Comparison of ENCODE assay signal across 5 fruit fly cellular contexts in genomic region chr3L:14543971-14544655, dm6.
A peak's percentile ranks its signal among the peaks of the same experiment; 100 is the strongest.
TF ChIP-seq lines count a peak whose summit lies in the region.

No protein-coding gene starts in this region.

- TF ChIP-seq CTCF in whole organism, embryonic (GFP tag; optimal IDR thresholded peaks at IDR 0.05; lab: Kevin White, UChicago): no peak

TF ChIP-seq in whole organism, adult, 20 proteins besides CTCF, POLR2A, EP300 and RAD21 (continues in another document):
- TF ChIP-seq ovo (GFP tag; optimal IDR thresholded peaks at IDR 0.05; lab: Kevin White, UChicago) (peak; percentile 44), CG7045 (GFP tag; optimal IDR thresholded peaks at IDR 0.05; lab: Kevin White, UChicago) (peak; percentile 40), CG7101 (tag; optimal IDR thresholded peaks at IDR 0.05; lab: Kevin White, UChicago) (peak; percentile 69), CG1620 (GFP tag; optimal IDR thresholded peaks at IDR 0.05; lab: Kevin White, UChicago) (no peak), CG33017 (tag; optimal IDR thresholded peaks at IDR 0.05; lab: Kevin White, UChicago) (no peak), Clk (GFP tag; optimal IDR thresholded peaks at IDR 0.05; lab: Kevin White, UChicago) (peak; percentile 41), Mnt (GFP tag; optimal IDR thresholded peaks at IDR 0.05; lab: Kevin White, UChicago) (no peak), tj (GFP tag; optimal IDR thresholded peaks at IDR 0.05; lab: Kevin White, UChicago) (peak; percentile 69), CG11617 (GFP tag; optimal IDR thresholded peaks at IDR 0.05; lab: Kevin White, UChicago) (peak; percentile 25), cic (GFP tag; optimal IDR thresholded peaks at IDR 0.05; lab: Kevin White, UChicago) (peak; percentile 58), Hr96 (GFP tag; optimal IDR thresholded peaks at IDR 0.05; lab: Kevin White, UChicago) (peak; percentile 12), cnc (optimal IDR thresholded peaks at IDR 0.05; lab: Kevin White, UChicago) (no peak), bab1 (GFP tag; optimal IDR thresholded peaks at IDR 0.05; lab: Kevin White, UChicago) (no peak), Crg-1 (GFP tag; optimal IDR thresholded peaks at IDR 0.05; lab: Kevin White, UChicago) (no peak), CG14711 (tag; optimal IDR thresholded peaks at IDR 0.05; lab: Kevin White, UChicago) (no peak), CG12768 (GFP tag; optimal IDR thresholded peaks at IDR 0.05; lab: Kevin White, UChicago) (peak; percentile 56), kay (GFP tag; lab: Kevin White, UChicago; ENCODE audit: borderline replicate concordance) (no peak), toe (GFP tag; optimal IDR thresholded peaks at IDR 0.05; lab: Kevin White, UChicago) (no peak), pad (GFP tag; optimal IDR thresholded peaks at IDR 0.05; lab: Kevin White, UChicago) (peak; percentile 34)

TF ChIP-seq in whole organism, embryonic, 481 proteins besides CTCF, POLR2A, EP300 and RAD21 (continues in another document):
- no peak for TF ChIP-seq ara (GFP tag; IDR thresholded peaks at IDR 0.05; lab: Robert Waterston, UW)
- TF ChIP-seq sc (optimal IDR thresholded peaks at IDR 0.05; lab: Kevin White, UChicago): no peak
- TF ChIP-seq sc (GFP tag; optimal IDR thresholded peaks at IDR 0.05; lab: Kevin White, UChicago): no peak
- TF ChIP-seq caup (GFP tag; optimal IDR thresholded peaks at IDR 0.05; lab: Kevin White, UChicago; ENCODE audit: severe bottlenecking): peak; percentile 33
- TF ChIP-seq CG8281 (tag; optimal IDR thresholded peaks at IDR 0.05; lab: Kevin White, UChicago): no peak
- TF ChIP-seq tll (GFP tag; optimal IDR thresholded peaks at IDR 0.05; lab: Kevin White, UChicago): no peak
- no peak for TF ChIP-seq CG4282 (GFP tag; optimal IDR thresholded peaks at IDR 0.05; lab: Kevin White, UChicago)
- 0 out of 2 replicates have a peak, but pooled peaks have one; percentile 50 for TF ChIP-seq Atf6 (GFP tag; IDR thresholded peaks at IDR 0.05; lab: Robert Waterston, UW)
- no peak for TF ChIP-seq CG18764 (GFP tag; optimal IDR thresholded peaks at IDR 0.05; lab: Kevin White, UChicago)
- TF ChIP-seq tx (GFP tag; optimal IDR thresholded peaks at IDR 0.05; lab: Kevin White, UChicago): no peak
- peak; percentile 50 for TF ChIP-seq CG15514 (GFP tag; optimal IDR thresholded peaks at IDR 0.05; lab: Kevin White, UChicago)
- TF ChIP-seq kay (GFP tag; optimal IDR thresholded peaks at IDR 0.05; lab: Kevin White, UChicago): no peak
- no peak for TF ChIP-seq C15 (GFP tag; IDR thresholded peaks at IDR 0.05; lab: Robert Waterston, UW)
- peak in 1 of 2 experiments; percentile 33 for TF ChIP-seq bsh (GFP tag; optimal IDR thresholded peaks at IDR 0.05; lab: Kevin White, UChicago)
- peak; percentile 51 for TF ChIP-seq CG14441 (GFP tag; IDR thresholded peaks at IDR 0.05; lab: Robert Waterston, UW)
- TF ChIP-seq Opbp (GFP tag; IDR thresholded peaks at IDR 0.05; lab: Robert Waterston, UW; ENCODE audit: partially characterized antibody): no peak
- TF ChIP-seq da (GFP tag; optimal IDR thresholded peaks at IDR 0.05; lab: Kevin White, UChicago): no peak
- no peak for TF ChIP-seq CG9817 (tag; optimal IDR thresholded peaks at IDR 0.05; lab: Kevin White, UChicago)

TF ChIP-seq in whole organism, prepupa, 60 proteins besides CTCF, POLR2A, EP300 and RAD21 (continues in another document):
- TF ChIP-seq Ets21C (GFP tag; optimal IDR thresholded peaks at IDR 0.05; lab: Kevin White, UChicago) (no peak), Met (GFP tag; optimal IDR thresholded peaks at IDR 0.05; lab: Kevin White, UChicago) (peak; percentile 1), CG8632 (GFP tag; optimal IDR thresholded peaks at IDR 0.05; lab: Kevin White, UChicago) (peak; percentile 52), CG16779 (tag; optimal IDR thresholded peaks at IDR 0.05; lab: Kevin White, UChicago) (no peak), CG7368 (GFP tag; optimal IDR thresholded peaks at IDR 0.05; lab: Kevin White, UChicago) (peak; percentile 49), CG6854 (GFP tag; optimal IDR thresholded peaks at IDR 0.05; lab: Kevin White, UChicago) (peak; percentile 47), cyc (GFP tag; optimal IDR thresholded peaks at IDR 0.05; lab: Kevin White, UChicago) (no peak), CG34406 (GFP tag; optimal IDR thresholded peaks at IDR 0.05; lab: Kevin White, UChicago) (peak; percentile 24), dsx (GFP tag; optimal IDR thresholded peaks at IDR 0.05; lab: Kevin White, UChicago; ENCODE audit: poor library complexity, severe bottlenecking) (peak; percentile 52), CG1621 (tag; optimal IDR thresholded peaks at IDR 0.05; lab: Kevin White, UChicago) (peak; percentile 86), Sox15 (GFP tag; optimal IDR thresholded peaks at IDR 0.05; lab: Kevin White, UChicago) (no peak), CG6163 (GFP tag; IDR thresholded peaks at IDR 0.05; lab: Robert Waterston, UW) (peak; percentile 64; the same call in 2 of the 3 replicates), esn (GFP tag; optimal IDR thresholded peaks at IDR 0.05; lab: Kevin White, UChicago) (peak; percentile 22), CG31627 (GFP tag; optimal IDR thresholded peaks at IDR 0.05; lab: Kevin White, UChicago) (no peak), lz (GFP tag; optimal IDR thresholded peaks at IDR 0.05; lab: Kevin White, UChicago) (no peak), Sox14 (GFP tag; optimal IDR thresholded peaks at IDR 0.05; lab: Kevin White, UChicago) (no peak), spab (GFP tag; optimal IDR thresholded peaks at IDR 0.05; lab: Kevin White, UChicago) (peak; percentile 83), Gug (GFP tag; IDR thresholded peaks at IDR 0.05; lab: Robert Waterston, UW) (no peak; the same call in 1 of the 2 replicates), OdsH (GFP tag; optimal IDR thresholded peaks at IDR 0.05; lab: Kevin White, UChicago) (peak; percentile 55)

TF ChIP-seq in whole organism, pupa, 21 proteins besides CTCF, POLR2A, EP300 and RAD21:
- peak; percentile 68 for TF ChIP-seq CG34367 (tag; optimal IDR thresholded peaks at IDR 0.05; lab: Kevin White, UChicago)
- TF ChIP-seq CG32121 (GFP tag; IDR thresholded peaks at IDR 0.05; lab: Robert Waterston, UW): peak; percentile 67
- peak; percentile 75 for TF ChIP-seq CG14655 (GFP tag; optimal IDR thresholded peaks at IDR 0.05; lab: Kevin White, UChicago)
- peak; percentile 69 for TF ChIP-seq CG8159 (tag; optimal IDR thresholded peaks at IDR 0.05; lab: Kevin White, UChicago)
- TF ChIP-seq CG12605 (GFP tag; IDR thresholded peaks at IDR 0.05; lab: Robert Waterston, UW): peak; percentile 12; the same call in 1 of the 2 replicates
- peak; percentile 31 for TF ChIP-seq CG9948 (tag; optimal IDR thresholded peaks at IDR 0.05; lab: Kevin White, UChicago)
- TF ChIP-seq Pif1B (GFP tag; optimal IDR thresholded peaks at IDR 0.05; lab: Kevin White, UChicago): peak; percentile 45
- peak; percentile 85; the same call in 2 of the 3 replicates for TF ChIP-seq CG4496 (GFP tag; IDR thresholded peaks at IDR 0.05; lab: Robert Waterston, UW)
- TF ChIP-seq CG17806 (tag; optimal IDR thresholded peaks at IDR 0.05; lab: Kevin White, UChicago): peak; percentile 59
- no peak for TF ChIP-seq fd96Ca (GFP tag; IDR thresholded peaks at IDR 0.05; lab: Robert Waterston, UW)
- TF ChIP-seq CG8301 (tag; optimal IDR thresholded peaks at IDR 0.05; lab: Kevin White, UChicago): peak; percentile 45
- TF ChIP-seq Ets98B (GFP tag; IDR thresholded peaks at IDR 0.05; lab: Robert Waterston, UW): peak; percentile 70
- TF ChIP-seq rn (GFP tag; IDR thresholded peaks at IDR 0.05; lab: Robert Waterston, UW): 0 out of 2 replicates have a peak, but pooled peaks have one; percentile 25
- no peak for TF ChIP-seq D1 (tag; optimal IDR thresholded peaks at IDR 0.05; lab: Kevin White, UChicago)
- no peak for TF ChIP-seq Snoo (tag; optimal IDR thresholded peaks at IDR 0.05; lab: Kevin White, UChicago)
- peak; percentile 61 for TF ChIP-seq CG13204 (GFP tag; optimal IDR thresholded peaks at IDR 0.05; lab: Kevin White, UChicago)
- peak; percentile 86 for TF ChIP-seq gl (tag; optimal IDR thresholded peaks at IDR 0.05; lab: Kevin White, UChicago)
- TF ChIP-seq EcR (GFP tag; optimal IDR thresholded peaks at IDR 0.05; lab: Kevin White, UChicago): peak; percentile 21
- peak; percentile 64 for TF ChIP-seq CG15710 (tag; optimal IDR thresholded peaks at IDR 0.05; lab: Kevin White, UChicago)
- TF ChIP-seq Pif1A (GFP tag; optimal IDR thresholded peaks at IDR 0.05; lab: Kevin White, UChicago): peak; percentile 70
- TF ChIP-seq CG10348 (GFP tag; IDR thresholded peaks at IDR 0.05; lab: Robert Waterston, UW): no peak

TF ChIP-seq in whole organism, wandering third instar larva, 38 proteins besides CTCF, POLR2A, EP300 and RAD21 (continues in another document):
- peak; percentile 74 for TF ChIP-seq Hr83 (GFP tag; optimal IDR thresholded peaks at IDR 0.05; lab: Kevin White, UChicago; ENCODE audit: poor library complexity, severe bottlenecking)
- TF ChIP-seq psq (GFP tag; optimal IDR thresholded peaks at IDR 0.05; lab: Kevin White, UChicago): no peak
- TF ChIP-seq fru (GFP tag; optimal IDR thresholded peaks at IDR 0.05; lab: Kevin White, UChicago): peak; percentile 22
- TF ChIP-seq brk (GFP tag; optimal IDR thresholded peaks at IDR 0.05; lab: Kevin White, UChicago): no peak
- peak; percentile 47 for TF ChIP-seq rgr (GFP tag; optimal IDR thresholded peaks at IDR 0.05; lab: Kevin White, UChicago)
- no peak for TF ChIP-seq Rel (GFP tag; optimal IDR thresholded peaks at IDR 0.05; lab: Kevin White, UChicago)
- TF ChIP-seq Rel (tag; optimal IDR thresholded peaks at IDR 0.05; lab: Kevin White, UChicago): peak; percentile 84
- TF ChIP-seq HLH106 (tag; optimal IDR thresholded peaks at IDR 0.05; lab: Kevin White, UChicago): no peak
- no peak for TF ChIP-seq Dif (GFP tag; optimal IDR thresholded peaks at IDR 0.05; lab: Kevin White, UChicago; ENCODE audit: partially characterized antibody)
- no peak for TF ChIP-seq sage (GFP tag; optimal IDR thresholded peaks at IDR 0.05; lab: Kevin White, UChicago)
- TF ChIP-seq OdsH (GFP tag; optimal IDR thresholded peaks at IDR 0.05; lab: Kevin White, UChicago): peak; percentile 43
- no peak for TF ChIP-seq CrebA (GFP tag; optimal IDR thresholded peaks at IDR 0.05; lab: Kevin White, UChicago; ENCODE audit: borderline replicate concordance)
- no peak for TF ChIP-seq sv (GFP tag; optimal IDR thresholded peaks at IDR 0.05; lab: Kevin White, UChicago)
- no peak for TF ChIP-seq Abd-B (GFP tag; optimal IDR thresholded peaks at IDR 0.05; lab: Kevin White, UChicago)
- no peak for TF ChIP-seq Myc (optimal IDR thresholded peaks at IDR 0.05; lab: Kevin White, UChicago)
- peak; percentile 35 for TF ChIP-seq Hnf4 (GFP tag; optimal IDR thresholded peaks at IDR 0.05; lab: Kevin White, UChicago)
- TF ChIP-seq Sp1 (GFP tag; optimal IDR thresholded peaks at IDR 0.05; lab: Kevin White, UChicago): peak; percentile 12
- peak; percentile 39 for TF ChIP-seq Mio (GFP tag; optimal IDR thresholded peaks at IDR 0.05; lab: Kevin White, UChicago)
- TF ChIP-seq foxo (GFP tag; optimal IDR thresholded peaks at IDR 0.05; lab: Kevin White, UChicago): peak in 1 of 2 experiments; percentile 37
- TF ChIP-seq h (GFP tag; optimal IDR thresholded peaks at IDR 0.05; lab: Kevin White, UChicago): peak; percentile 61
- TF ChIP-seq jim (GFP tag; optimal IDR thresholded peaks at IDR 0.05; lab: Kevin White, UChicago): peak; percentile 22
- TF ChIP-seq br (GFP tag; optimal IDR thresholded peaks at IDR 0.05; lab: Kevin White, UChicago): peak; percentile 44
- TF ChIP-seq tai (GFP tag; optimal IDR thresholded peaks at IDR 0.05; lab: Kevin White, UChicago): no peak
